Worm (Caenorhabditis elegans) whole organism, L3 larva: ENCODE measurements around the gene C06E4.6.

Source experiments
- R02D3.7 ChIP-seq: fragments of 150-350 bp; optimal IDR thresholded peaks from 2 replicates; lab custom pipeline; 2014; ENCODE audit warnings: missing biosample characterization, missing genetic modification characterization
- ZK546.5 ChIP-seq: sonication (generic microtip); optimal IDR thresholded peaks from 2 replicates; lab custom pipeline; 2017; ENCODE audit warnings: missing biosample characterization, missing genetic modification characterization
- aly-2 ChIP-seq: fragments of 150-350 bp; optimal IDR thresholded peaks from 2 replicates; lab custom pipeline; 2014; ENCODE audit warnings: missing biosample characterization, missing genetic modification characterization
- ama-1 ChIP-seq: fragments of 150-350 bp; optimal IDR thresholded peaks from 2 replicates; lab custom pipeline; 2018
- ceh-16 ChIP-seq: sonication (generic microtip); optimal IDR thresholded peaks from 2 replicates; lab custom pipeline; 2017; ENCODE audit warnings: missing biosample characterization, missing genetic modification characterization
- ceh-28 ChIP-seq: fragments of 150-350 bp; optimal IDR thresholded peaks from 2 replicates; lab custom pipeline; 2014; ENCODE audit warnings: missing biosample characterization, missing genetic modification reagents, missing genetic modification characterization
- ceh-82 ChIP-seq: fragments of 150-350 bp; optimal IDR thresholded peaks from 2 replicates; lab custom pipeline; 2014; ENCODE audit warnings: missing biosample characterization, missing genetic modification characterization
- ceh-9 ChIP-seq: sonication (generic microtip); optimal IDR thresholded peaks from 2 replicates; lab custom pipeline; 2018; ENCODE audit warnings: missing biosample characterization, missing genetic modification characterization
- daf-12 ChIP-seq: fragments of 150-350 bp; optimal IDR thresholded peaks from 2 replicates; lab custom pipeline; 2014; ENCODE audit warnings: missing biosample characterization, missing genetic modification reagents, missing genetic modification characterization
- egl-27 ChIP-seq: sonication (generic microtip); optimal IDR thresholded peaks from 4 replicates; lab custom pipeline; 2017; ENCODE audit warnings: missing biosample characterization, missing genetic modification reagents, missing genetic modification characterization
- egl-5 ChIP-seq: fragments of 150-350 bp; optimal IDR thresholded peaks from 2 replicates; lab custom pipeline; 2017; ENCODE audit warnings: missing biosample characterization, missing genetic modification reagents, missing genetic modification characterization, inconsistent platforms
- elt-1 ChIP-seq: fragments of 150-350 bp; optimal IDR thresholded peaks from 2 replicates; lab custom pipeline; 2014; ENCODE audit warnings: missing biosample characterization, missing genetic modification characterization
- elt-2 ChIP-seq: sonication (generic microtip); optimal IDR thresholded peaks from 2 replicates; lab custom pipeline; 2016; ENCODE audit warnings: missing genetic modification reagents, mild to moderate bottlenecking, missing genetic modification characterization, missing compliant biosample characterization
- elt-3 ChIP-seq, 3 experiments: fragments of 150-350 bp in 1 of 3; sonication (generic microtip) in 2 of 3; optimal IDR thresholded peaks; 2 replicates in 2 of 3; 4 replicates in 1 of 3; lab custom pipeline; 2014 to 2017; ENCODE audit warnings: missing biosample characterization in 3 of 3, missing genetic modification characterization in 3 of 3
- eor-1 ChIP-seq, 2 experiments: fragments of 150-350 bp; optimal IDR thresholded peaks; 2 replicates each; lab custom pipeline; 2014 to 2018; ENCODE audit warnings: missing biosample characterization in 2 of 2, missing genetic modification characterization in 2 of 2
- fos-1 ChIP-seq: fragments of 150-350 bp; optimal IDR thresholded peaks from 2 replicates; lab custom pipeline; 2014; ENCODE audit warnings: missing biosample characterization, missing genetic modification characterization
- hmg-11 ChIP-seq: sonication (generic microtip); optimal IDR thresholded peaks from 2 replicates; lab custom pipeline; 2016; ENCODE audit warnings: missing genetic modification characterization, missing compliant biosample characterization
- lin-15B ChIP-seq: fragments of 150-350 bp; optimal IDR thresholded peaks from 2 replicates; lab custom pipeline; 2014; ENCODE audit warnings: missing biosample characterization, missing genetic modification characterization
- lin-39 ChIP-seq: fragments of 150-350 bp; optimal IDR thresholded peaks from 2 replicates; lab custom pipeline; 2018; ENCODE audit warnings: missing biosample characterization, missing genetic modification reagents, missing genetic modification characterization
- lsy-12 ChIP-seq: sonication (generic microtip); optimal IDR thresholded peaks from 2 replicates; lab custom pipeline; 2016; ENCODE audit warnings: mild to moderate bottlenecking, missing genetic modification characterization, missing compliant biosample characterization
- mdl-1 ChIP-seq: fragments of 150-350 bp; optimal IDR thresholded peaks from 2 replicates; lab custom pipeline; 2014; ENCODE audit warnings: missing biosample characterization, missing genetic modification characterization
- mml-1 ChIP-seq: fragments of 150-350 bp; sonication (generic microtip); optimal IDR thresholded peaks from 3 replicates; lab custom pipeline; 2014; ENCODE audit warnings: missing biosample characterization, missing genetic modification characterization
- nhr-11 ChIP-seq: fragments of 150-350 bp; optimal IDR thresholded peaks from 2 replicates; lab custom pipeline; 2014; ENCODE audit warnings: missing biosample characterization, missing genetic modification characterization
- nhr-237 ChIP-seq: fragments of 150-350 bp; optimal IDR thresholded peaks from 2 replicates; lab custom pipeline; 2014; ENCODE audit warnings: missing biosample characterization, missing genetic modification characterization
- nhr-25 ChIP-seq: sonication (generic microtip); optimal IDR thresholded peaks from 2 replicates; lab custom pipeline; 2017; ENCODE audit warnings: missing biosample characterization, missing genetic modification characterization
- nhr-28 ChIP-seq: fragments of 150-350 bp; optimal IDR thresholded peaks from 2 replicates; lab custom pipeline; 2014; ENCODE audit warnings: missing biosample characterization, missing genetic modification characterization
- nhr-43 ChIP-seq: sonication (generic microtip); optimal IDR thresholded peaks from 2 replicates; lab custom pipeline; 2016; ENCODE audit warnings: mild to moderate bottlenecking, missing genetic modification characterization, missing compliant biosample characterization; ENCODE audit not compliant: poor library complexity, severe bottlenecking
- nhr-67 ChIP-seq: fragments of 150-350 bp; optimal IDR thresholded peaks from 2 replicates; lab custom pipeline; 2014; ENCODE audit warnings: missing biosample characterization, missing genetic modification characterization
- nhr-76 ChIP-seq: fragments of 150-350 bp; sonication (generic microtip); optimal IDR thresholded peaks from 5 replicates; lab custom pipeline; 2014; ENCODE audit warnings: missing biosample characterization, missing genetic modification characterization
- pqm-1 ChIP-seq: fragments of 150-350 bp; optimal IDR thresholded peaks from 2 replicates; lab custom pipeline; 2017; ENCODE audit warnings: missing biosample characterization, missing genetic modification characterization, inconsistent platforms
- sea-2 ChIP-seq: fragments of 150-350 bp; sonication (generic microtip); optimal IDR thresholded peaks from 4 replicates; lab custom pipeline; 2014; ENCODE audit warnings: missing biosample characterization, missing genetic modification reagents, missing genetic modification characterization
- skn-1 ChIP-seq: fragments of 150-350 bp; optimal IDR thresholded peaks from 2 replicates; lab custom pipeline; 2014; ENCODE audit warnings: missing biosample characterization, missing genetic modification characterization
- snpc-4 ChIP-seq: fragments of 150-350 bp; optimal IDR thresholded peaks from 2 replicates; lab custom pipeline; 2014; ENCODE audit warnings: missing biosample characterization, missing genetic modification characterization
- tbx-2 ChIP-seq: sonication (generic microtip); optimal IDR thresholded peaks from 2 replicates; lab custom pipeline; 2016; ENCODE audit warnings: mild to moderate bottlenecking, missing genetic modification characterization, missing compliant biosample characterization
- unc-62 ChIP-seq: fragments of 150-350 bp; sonication (generic microtip); optimal IDR thresholded peaks from 4 replicates; lab custom pipeline; 2014; ENCODE audit warnings: missing biosample characterization, missing genetic modification reagents, missing genetic modification characterization
- zag-1 ChIP-seq: fragments of 150-350 bp; optimal IDR thresholded peaks from 2 replicates; lab custom pipeline; 2014; ENCODE audit warnings: missing biosample characterization, missing genetic modification characterization

C06E4.6 gene

ce11 chrIV:7258253-7258652 is at the start of gene C06E4.6:
Gene C06E4.6, minus strand, starts transcription at chrIV:7258303.
- no peak for TF ChIP-seq ceh-16 (tag; lab: Kevin White, UChicago)
- no peak for TF ChIP-seq R02D3.7 (tag; lab: Kevin White, UChicago)
- no peak for TF ChIP-seq fos-1 (tag; lab: Kevin White, UChicago)
- no peak for TF ChIP-seq nhr-28 (tag; lab: Kevin White, UChicago)
- TF ChIP-seq eor-1 (tag; optimal IDR thresholded peaks at IDR 0.05; lab: Kevin White, UChicago), result no peak
- no peak for TF ChIP-seq snpc-4 (tag; lab: Kevin White, UChicago)
- peak; percentile 81 for TF ChIP-seq pqm-1
- TF ChIP-seq egl-27, result no peak
- no peak for TF ChIP-seq zag-1 (tag; lab: Kevin White, UChicago)
- TF ChIP-seq elt-3 (tag; optimal IDR thresholded peaks at IDR 0.05; lab: Kevin White, UChicago), result no peak
- TF ChIP-seq lin-15B (tag; lab: Kevin White, UChicago), result peak; percentile 6
- no peak for TF ChIP-seq lsy-12 (tag; lab: Kevin White, UChicago)
- TF ChIP-seq nhr-237 (tag; lab: Kevin White, UChicago), result no peak
- no peak for TF ChIP-seq nhr-43 (tag; lab: Kevin White, UChicago)
- no peak for TF ChIP-seq ceh-9
- peak; percentile 43 for TF ChIP-seq elt-2 (tag; lab: Kevin White, UChicago)
- TF ChIP-seq unc-62, result no peak
- TF ChIP-seq nhr-25 (tag; lab: Kevin White, UChicago), result no peak
- TF ChIP-seq mdl-1 (tag; lab: Kevin White, UChicago), result peak; percentile 6
- TF ChIP-seq nhr-67 (tag; lab: Kevin White, UChicago), result no peak
- TF ChIP-seq elt-1 (tag; lab: Kevin White, UChicago), result no peak

DNA sequence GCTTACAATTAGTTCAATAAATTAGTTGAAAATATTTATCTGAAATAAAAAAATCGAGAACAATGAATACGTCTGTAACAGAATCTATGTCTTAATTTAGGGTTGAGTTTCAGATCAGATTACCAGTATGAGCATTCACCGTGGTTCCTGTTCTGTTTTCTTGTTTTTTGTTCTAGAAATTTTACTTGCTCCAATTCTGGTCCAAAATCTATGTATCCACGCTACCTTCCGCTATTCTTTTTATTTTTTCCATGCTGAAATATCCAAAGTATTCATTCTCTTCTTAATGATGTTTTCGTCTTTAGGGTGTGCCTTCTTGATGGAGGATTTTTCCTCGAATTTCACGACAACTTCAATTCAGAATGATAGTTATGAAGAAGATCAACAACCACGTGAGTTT is 47.2 kb upstream of the C06E4.6 start, which contains the start of gene npr-27:
TSS of gene npr-27 (plus strand) at position 301 of the 400 bp plus-strand sequence.
- TF ChIP-seq aly-2 (tag; lab: Kevin White, UChicago), result no peak
- no peak for TF ChIP-seq hmg-11 (tag; lab: Kevin White, UChicago)
- TF ChIP-seq ZK546.5, result no peak
- no peak for TF ChIP-seq tbx-2 (tag; lab: Kevin White, UChicago)
- no peak for TF ChIP-seq nhr-11 (tag; lab: Kevin White, UChicago)
- TF ChIP-seq R02D3.7 (tag; lab: Kevin White, UChicago), result no peak
- no peak for TF ChIP-seq nhr-76 (tag; lab: Kevin White, UChicago)
- TF ChIP-seq mml-1 (tag; lab: Kevin White, UChicago), result no peak
- TF ChIP-seq mdl-1 (tag; lab: Kevin White, UChicago), result no peak
- no peak for TF ChIP-seq sea-2 (GFP tag; lab: Kevin White, UChicago)
- no peak for TF ChIP-seq eor-1 (tag; optimal IDR thresholded peaks at IDR 0.05; lab: Kevin White, UChicago)
- TF ChIP-seq unc-62, result no peak
- TF ChIP-seq skn-1, result no peak
- TF ChIP-seq daf-12 (tag; lab: Kevin White, UChicago), result no peak
- no peak for TF ChIP-seq nhr-25 (tag; lab: Kevin White, UChicago)
- no peak for TF ChIP-seq nhr-237 (tag; lab: Kevin White, UChicago)
- TF ChIP-seq lin-39, result no peak
- TF ChIP-seq elt-3 (tag; optimal IDR thresholded peaks at IDR 0.05; lab: Kevin White, UChicago), result no peak
- no peak for TF ChIP-seq ama-1 (lab: Kevin White, UChicago)
- TF ChIP-seq snpc-4 (tag; lab: Kevin White, UChicago), result no peak

DNA sequence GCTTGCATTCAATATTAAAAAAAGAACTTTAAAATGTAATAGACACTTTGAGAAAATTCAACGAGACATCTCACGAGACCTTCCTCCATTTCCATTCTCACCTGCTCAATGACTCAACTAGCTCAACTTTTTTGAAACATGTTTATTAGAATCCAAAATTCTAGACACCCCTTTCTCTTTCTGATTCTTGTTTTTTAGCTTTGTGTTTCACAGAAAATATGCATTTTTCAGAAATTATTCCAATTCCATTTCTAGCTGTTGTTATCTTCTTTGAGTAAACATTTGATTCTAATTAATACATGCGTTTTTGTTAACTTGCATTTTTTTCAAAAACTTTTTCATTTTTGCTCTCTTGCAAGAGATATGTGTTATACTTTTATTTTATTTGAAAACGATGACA is 43.4 kb upstream of the C06E4.6 start:
- no peak for TF ChIP-seq elt-2 (tag; lab: Kevin White, UChicago)

ce11 chrIV:7294121-7294520 is 36.0 kb upstream of the C06E4.6 start, which contains the start of gene F42C5.5:
Gene F42C5.5, minus strand, starts transcription at chrIV:7294221.
- TF ChIP-seq ceh-82, result no peak
- no peak for TF ChIP-seq unc-62
- TF ChIP-seq ceh-9, result no peak
- TF ChIP-seq snpc-4 (tag; lab: Kevin White, UChicago), result no peak
- TF ChIP-seq nhr-11 (tag; lab: Kevin White, UChicago), result no peak
- no peak for TF ChIP-seq mdl-1 (tag; lab: Kevin White, UChicago)
- TF ChIP-seq zag-1 (tag; lab: Kevin White, UChicago), result no peak
- no peak for TF ChIP-seq mml-1 (tag; lab: Kevin White, UChicago)
- TF ChIP-seq lin-39, result no peak
- TF ChIP-seq pqm-1, result no peak
- no peak for TF ChIP-seq ZK546.5
- no peak for TF ChIP-seq ceh-28 (tag; lab: Kevin White, UChicago)
- no peak for TF ChIP-seq egl-5 (tag; lab: Kevin White, UChicago)
- no peak for TF ChIP-seq sea-2 (GFP tag; lab: Kevin White, UChicago)
- no peak for TF ChIP-seq fos-1 (tag; lab: Kevin White, UChicago)
- no peak for TF ChIP-seq lin-15B (tag; lab: Kevin White, UChicago)
